Fruit fly (Drosophila melanogaster): ENCODE data around the gene Gbeta13F.

Gene Gbeta13F

DNA sequence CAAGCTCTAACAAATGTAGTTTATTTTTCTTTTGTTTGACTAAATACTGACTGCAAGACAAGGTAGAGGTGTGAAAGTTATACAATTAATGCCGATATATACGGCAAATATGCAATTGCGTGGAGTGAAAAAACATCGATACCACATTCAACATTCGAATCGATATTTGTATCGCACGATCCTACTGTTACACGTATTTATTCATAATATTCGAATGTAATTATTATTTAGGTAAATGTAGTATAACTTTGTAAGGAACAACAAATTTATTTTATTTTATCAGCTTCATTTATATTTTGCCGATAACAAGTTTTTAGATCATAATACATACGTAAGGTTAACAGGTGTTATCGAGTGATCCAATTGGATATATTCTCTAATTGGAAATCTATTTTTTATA is 24.5 kb upstream of the Gbeta13F start, which contains the start of gene Chc (continued):
- no peak for TF ChIP-seq CG8281 (tag; optimal IDR thresholded peaks at IDR 0.05)
- peak in 1 of 2 experiments; percentile 94 for TF ChIP-seq Pdp1 (GFP tag; optimal IDR thresholded peaks at IDR 0.05)
- no peak for TF ChIP-seq seq (GFP tag; IDR thresholded peaks at IDR 0.05)
- TF ChIP-seq Bgb (GFP tag; IDR thresholded peaks at IDR 0.05; ENCODE audit: partially characterized antibody): peak; percentile 98
- TF ChIP-seq tna (GFP tag; IDR thresholded peaks at IDR 0.05; ENCODE audit: partially characterized antibody): peak; percentile 96
- peak; percentile 91 for TF ChIP-seq Doc3 (GFP tag; IDR thresholded peaks at IDR 0.05; ENCODE audit: partially characterized antibody)
- TF ChIP-seq CG15479 (GFP tag; optimal IDR thresholded peaks at IDR 0.05): peak; percentile 44
- peak; percentile 75 for TF ChIP-seq CG1603 (tag; optimal IDR thresholded peaks at IDR 0.05)
- TF ChIP-seq fru (optimal IDR thresholded peaks at IDR 0.05): no peak
- TF ChIP-seq gfzf (GFP tag; optimal IDR thresholded peaks at IDR 0.05): peak; percentile 37
- peak; percentile 40 for TF ChIP-seq Myb (GFP tag; optimal IDR thresholded peaks at IDR 0.05)
- TF ChIP-seq sd (tag; optimal IDR thresholded peaks at IDR 0.05): peak; percentile 69
- peak; percentile 94 for TF ChIP-seq BEAF-32 (GFP tag; optimal IDR thresholded peaks at IDR 0.05)
- TF ChIP-seq CG1647 (GFP tag; optimal IDR thresholded peaks at IDR 0.05): no peak
- peak; percentile 32 for TF ChIP-seq CG17186 (GFP tag; optimal IDR thresholded peaks at IDR 0.05)
- peak; percentile 98 for TF ChIP-seq HLH4C (GFP tag; IDR thresholded peaks at IDR 0.05; ENCODE audit: partially characterized antibody)
- TF ChIP-seq inv (GFP tag; IDR thresholded peaks at IDR 0.05; ENCODE audit: partially characterized antibody): peak; percentile 98
- peak; percentile 59 for TF ChIP-seq MBD-R2 (GFP tag; IDR thresholded peaks at IDR 0.05)
- TF ChIP-seq Dll (GFP tag; IDR thresholded peaks at IDR 0.05; ENCODE audit: partially characterized antibody): peak; percentile 94
- TF ChIP-seq sob (GFP tag; IDR thresholded peaks at IDR 0.05): peak; percentile 10; the same call in 1 of the 2 replicates
- TF ChIP-seq CG12659 (GFP tag; optimal IDR thresholded peaks at IDR 0.05): peak; percentile 3
- TF ChIP-seq CG11560 (tag; IDR thresholded peaks at IDR 0.05): peak; percentile 67; the same call in 1 of the 3 replicates
- peak; percentile 43 for TF ChIP-seq CG15514 (GFP tag; optimal IDR thresholded peaks at IDR 0.05)
- TF ChIP-seq CG7745 (tag; optimal IDR thresholded peaks at IDR 0.05): no peak
- TF ChIP-seq Rfx (GFP tag; IDR thresholded peaks at IDR 0.05): peak; percentile 36; the same call in 1 of the 2 replicates
- TF ChIP-seq row (GFP tag; IDR thresholded peaks at IDR 0.05): peak; percentile 68
- TF ChIP-seq nmo (GFP tag; optimal IDR thresholded peaks at IDR 0.05): peak; percentile 34
- TF ChIP-seq CG8089 (GFP tag; optimal IDR thresholded peaks at IDR 0.05): no peak
- TF ChIP-seq stwl (tag; optimal IDR thresholded peaks at IDR 0.05): peak; percentile 60
- TF ChIP-seq kah (GFP tag; optimal IDR thresholded peaks at IDR 0.05): peak; percentile 33
- peak; percentile 96 for TF ChIP-seq vnd (GFP tag; IDR thresholded peaks at IDR 0.05; ENCODE audit: partially characterized antibody)
- no peak for TF ChIP-seq CrebB (tag; optimal IDR thresholded peaks at IDR 0.05)
- no peak for TF ChIP-seq Nf-YC (tag; optimal IDR thresholded peaks at IDR 0.05)

DNA sequence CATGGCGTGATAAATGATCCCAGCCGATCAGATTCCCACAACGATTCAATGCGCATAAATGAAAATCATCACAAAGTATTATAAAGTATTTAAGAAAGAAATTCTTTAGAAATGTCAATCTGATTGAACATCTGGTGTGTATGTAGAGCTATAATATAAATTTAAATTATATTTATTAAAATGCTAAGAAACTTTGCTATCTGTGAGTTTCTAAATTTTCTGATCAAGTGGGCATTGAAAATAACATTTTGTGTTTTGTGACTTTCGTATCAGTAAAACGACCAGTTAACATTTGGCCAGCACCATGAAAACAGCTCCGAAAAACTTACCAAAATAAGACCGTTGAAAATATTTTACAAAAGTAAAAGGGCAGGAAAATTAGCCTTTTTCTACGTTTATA is 22.4 kb upstream of the Gbeta13F start, which contains the start of gene CG8565:
CG8565 (plus strand) TSS at position 301 of the 400 bp plus-strand sequence.
- TF ChIP-seq CG1024 (GFP tag; IDR thresholded peaks at IDR 0.05) (no peak), CG17912 (GFP tag; optimal IDR thresholded peaks at IDR 0.05) (no peak), Sin3A (optimal IDR thresholded peaks at IDR 0.05) (no peak), br (optimal IDR thresholded peaks at IDR 0.05) (no peak), CG16779 (GFP tag; IDR thresholded peaks at IDR 0.05) (no peak), Fer3 (tag; optimal IDR thresholded peaks at IDR 0.05) (no peak)

DNA sequence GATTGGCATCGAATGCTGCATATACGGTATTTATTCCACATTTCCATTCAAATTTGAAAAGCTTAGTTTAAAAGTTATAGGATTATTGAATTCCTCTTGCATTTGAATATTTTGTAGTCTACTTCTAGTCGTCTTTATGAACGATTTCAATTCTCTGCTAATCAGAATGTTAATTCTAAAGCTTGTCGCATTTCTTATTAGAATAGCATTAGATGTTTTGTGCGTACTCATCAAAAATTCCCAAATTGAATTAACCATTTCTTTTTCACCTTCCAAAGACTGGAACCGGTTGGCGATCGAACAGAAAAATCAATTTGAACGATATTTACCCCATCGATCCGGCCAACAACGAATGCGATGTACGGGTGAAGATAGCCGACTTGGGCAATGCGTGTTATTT is 19.9 kb upstream of the Gbeta13F start:
- TF ChIP-seq insv (GFP tag; optimal IDR thresholded peaks at IDR 0.05) (peak in 1 of 2 experiments; percentile 93), pita (GFP tag; optimal IDR thresholded peaks at IDR 0.05) (peak; percentile 29), Hmx (GFP tag; optimal IDR thresholded peaks at IDR 0.05) (no peak), BEAF-32 (GFP tag; optimal IDR thresholded peaks at IDR 0.05) (peak; percentile 19), zen (tag; optimal IDR thresholded peaks at IDR 0.05) (peak; percentile 23)

Data from whole organism, embryonic.